Fruit fly (Drosophila melanogaster): ENCODE results near the gene MED10.

MED10 gene

dm6 chr3L:16228659-16229205 is 3.2 kb upstream of the MED10 start, which contains the start of gene Tmx3 (continued):
- peak; percentile 38 for TF ChIP-seq CG7786 (GFP tag; optimal IDR thresholded peaks at IDR 0.05)
- peak; percentile 91 for TF ChIP-seq otp (GFP tag; IDR thresholded peaks at IDR 0.05)
- TF ChIP-seq CkIIα-i1 (GFP tag; IDR thresholded peaks at IDR 0.05): no peak
- peak; percentile 87 for TF ChIP-seq lab (GFP tag; optimal IDR thresholded peaks at IDR 0.05)
- TF ChIP-seq CG12659 (GFP tag; optimal IDR thresholded peaks at IDR 0.05): peak; percentile 92
- peak; percentile 92 for TF ChIP-seq CG13424 (tag; optimal IDR thresholded peaks at IDR 0.05)
- TF ChIP-seq CG7271 (tag; optimal IDR thresholded peaks at IDR 0.05): peak; percentile 52
- TF ChIP-seq dmrt11E (tag; optimal IDR thresholded peaks at IDR 0.05): peak; percentile 89
- peak; percentile 17 for TF ChIP-seq shn (GFP tag; optimal IDR thresholded peaks at IDR 0.05)
- peak; percentile 59 for TF ChIP-seq Elba2 (GFP tag; optimal IDR thresholded peaks at IDR 0.05)
- peak; percentile 72; the same call in 1 of the 2 replicates for TF ChIP-seq toy (GFP tag; IDR thresholded peaks at IDR 0.05)
- no peak for TF ChIP-seq usp (GFP tag; optimal IDR thresholded peaks at IDR 0.05)
- peak; percentile 92 for TF ChIP-seq rib (GFP tag; IDR thresholded peaks at IDR 0.05)
- peak; percentile 79 for TF ChIP-seq Poxn (GFP tag; IDR thresholded peaks at IDR 0.05)
- TF ChIP-seq Dref (GFP tag; IDR thresholded peaks at IDR 0.05): no peak
- peak; percentile 58 for TF ChIP-seq CG6765 (GFP tag; optimal IDR thresholded peaks at IDR 0.05)
- peak; percentile 91 for TF ChIP-seq CG18262 (tag; optimal IDR thresholded peaks at IDR 0.05)
- no peak for TF ChIP-seq CG7987 (GFP tag; optimal IDR thresholded peaks at IDR 0.05)
- TF ChIP-seq CG11456 (GFP tag; IDR thresholded peaks at IDR 0.05): peak; percentile 95
- TF ChIP-seq h (optimal IDR thresholded peaks at IDR 0.05): no peak
- TF ChIP-seq pzg (GFP tag; optimal IDR thresholded peaks at IDR 0.05): peak; percentile 53
- TF ChIP-seq CG2199 (GFP tag; IDR thresholded peaks at IDR 0.05): peak; percentile 25; the same call in 1 of the 3 replicates
- TF ChIP-seq CG6654 (GFP tag; optimal IDR thresholded peaks at IDR 0.05): peak; percentile 33
- peak; percentile 20 for TF ChIP-seq Myb (GFP tag; optimal IDR thresholded peaks at IDR 0.05)
- peak; percentile 30 for TF ChIP-seq Asciz (GFP tag; optimal IDR thresholded peaks at IDR 0.05)
- TF ChIP-seq nau (GFP tag; optimal IDR thresholded peaks at IDR 0.05): peak; percentile 39
- TF ChIP-seq jumu (GFP tag; optimal IDR thresholded peaks at IDR 0.05): peak; percentile 23
- peak; percentile 81 for TF ChIP-seq mam (GFP tag; optimal IDR thresholded peaks at IDR 0.05)
- peak; percentile 89 for TF ChIP-seq CG3726 (GFP tag; IDR thresholded peaks at IDR 0.05)
- TF ChIP-seq so (GFP tag; IDR thresholded peaks at IDR 0.05): peak; percentile 77; the same call in 2 of the 3 replicates
- peak; percentile 62 for TF ChIP-seq Ets97D (GFP tag; optimal IDR thresholded peaks at IDR 0.05)
- TF ChIP-seq sr (GFP tag; IDR thresholded peaks at IDR 0.05): peak; percentile 32; the same call in 1 of the 3 replicates
- no peak for TF ChIP-seq NC2α (GFP tag; optimal IDR thresholded peaks at IDR 0.05)
- TF ChIP-seq CG17359 (tag; optimal IDR thresholded peaks at IDR 0.05): peak; percentile 90
- peak; percentile 92 for TF ChIP-seq ken (GFP tag; IDR thresholded peaks at IDR 0.05)
- 0 out of 2 replicates have a peak, but pooled peaks have one; percentile 50 for TF ChIP-seq sim (GFP tag; IDR thresholded peaks at IDR 0.05)
- no peak for TF ChIP-seq p53 (GFP tag; optimal IDR thresholded peaks at IDR 0.05)
- peak; percentile 62 for TF ChIP-seq caup (GFP tag; optimal IDR thresholded peaks at IDR 0.05; ENCODE audit: severe bottlenecking)
- TF ChIP-seq ap (GFP tag; IDR thresholded peaks at IDR 0.05): peak; percentile 90
- peak; percentile 76; the same call in 2 of the 3 replicates for TF ChIP-seq gce (GFP tag; IDR thresholded peaks at IDR 0.05)
- peak; percentile 18 for TF ChIP-seq NC2β (GFP tag; optimal IDR thresholded peaks at IDR 0.05)
- TF ChIP-seq Lim3 (GFP tag; IDR thresholded peaks at IDR 0.05): 0 out of 2 replicates have a peak, but pooled peaks have one; percentile 32
- no peak for TF ChIP-seq en (GFP tag; optimal IDR thresholded peaks at IDR 0.05)
- TF ChIP-seq pum (GFP tag; optimal IDR thresholded peaks at IDR 0.05): peak; percentile 55
- TF ChIP-seq CG10267 (tag; optimal IDR thresholded peaks at IDR 0.05): peak; percentile 84
- peak; percentile 75 for TF ChIP-seq CG33557 (GFP tag; optimal IDR thresholded peaks at IDR 0.05)
- peak; percentile 95 for TF ChIP-seq Ets65A (GFP tag)
- TF ChIP-seq CG8765 (GFP tag; IDR thresholded peaks at IDR 0.05): peak; percentile 77
- TF ChIP-seq CG16813 (GFP tag; IDR thresholded peaks at IDR 0.05; ENCODE audit: partially characterized antibody): no peak
- TF ChIP-seq Nf-YA (GFP tag; IDR thresholded peaks at IDR 0.05): peak; percentile 81
- peak; percentile 11 for TF ChIP-seq CG17186 (GFP tag; optimal IDR thresholded peaks at IDR 0.05)

Data from whole organism, embryonic.